Fruit fly (Drosophila melanogaster) whole organism, embryonic: Measurements from ENCODE around the gene nanos.

Source experiments
- ATbp ChIP-seq: fragments of 200-800 bp; sonication (Bioruptor generic); optimal IDR thresholded peaks from 2 replicates; lab custom pipeline; 2017; ENCODE audit warnings: missing biosample characterization, mild to moderate bottlenecking, missing genetic modification characterization, missing genetic modification reagents
- B-H2 ChIP-seq: fragments of 200-800 bp; sonication (Bioruptor generic); optimal IDR thresholded peaks from 2 replicates; lab custom pipeline; 2018; ENCODE audit warnings: missing biosample characterization, mild to moderate bottlenecking, missing genetic modification characterization
- BEAF-32 ChIP-seq: fragments of 200-800 bp; sonication (Bioruptor generic); optimal IDR thresholded peaks from 3 replicates; lab custom pipeline; 2017; ENCODE audit warnings: missing biosample characterization, missing genetic modification characterization, mild to moderate bottlenecking, moderate library complexity, missing genetic modification reagents
- BtbVII ChIP-seq: fragments of 200-800 bp; sonication (Bioruptor generic); optimal IDR thresholded peaks from 3 replicates; lab custom pipeline; 2017; ENCODE audit warnings: missing biosample characterization, mild to moderate bottlenecking, missing genetic modification characterization
- CG10209 ChIP-seq: fragments of 200-800 bp; sonication (Bioruptor generic); optimal IDR thresholded peaks from 3 replicates; lab custom pipeline; 2017; ENCODE audit warnings: missing biosample characterization, mild to moderate bottlenecking, missing genetic modification characterization, missing genetic modification reagents
- CG1024 ChIP-seq: fragments of 200-800 bp; sonication (Bioruptor generic); IDR thresholded peaks from 2 replicates; pipeline ENCODE4 v1.3.6; 2022; ENCODE audit warnings: missing biosample characterization, missing genetic modification characterization
- CG11398 ChIP-seq: fragments of 200-800 bp; sonication (Bioruptor generic); optimal IDR thresholded peaks from 2 replicates; lab custom pipeline; 2016; ENCODE audit warnings: missing biosample characterization, missing genetic modification characterization
- CG12104 ChIP-seq: fragments of 200-800 bp; sonication (Bioruptor generic); optimal IDR thresholded peaks from 3 replicates; lab custom pipeline; 2016; ENCODE audit warnings: missing biosample characterization, missing genetic modification characterization
- CG1233 ChIP-seq: fragments of 200-800 bp; sonication (Bioruptor generic); optimal IDR thresholded peaks from 4 replicates; lab custom pipeline; 2018; ENCODE audit warnings: missing biosample characterization, mild to moderate bottlenecking, missing genetic modification characterization
- CG12769 ChIP-seq: fragments of 200-800 bp; sonication (Bioruptor generic); optimal IDR thresholded peaks from 2 replicates; lab custom pipeline; 2019; ENCODE audit warnings: missing biosample characterization, mild to moderate bottlenecking, missing genetic modification characterization, moderate library complexity
- CG14050 ChIP-seq: fragments of 200-800 bp; sonication (Bioruptor generic); IDR thresholded peaks from 3 replicates; pipeline ENCODE4 v1.3.6; 2022; ENCODE audit warnings: missing biosample characterization, missing genetic modification characterization
- CG1647 ChIP-seq: fragments of 200-800 bp; sonication (Bioruptor generic); optimal IDR thresholded peaks from 3 replicates; lab custom pipeline; 2016; ENCODE audit warnings: missing biosample characterization, missing genetic modification characterization
- CG17361 ChIP-seq: fragments of 200-800 bp; sonication (Bioruptor generic); IDR thresholded peaks from 3 replicates; pipeline ENCODE4 v1.3.6; 2022; ENCODE audit warnings: missing biosample characterization, missing genetic modification characterization
- CG17912 ChIP-seq: fragments of 200-800 bp; sonication (Bioruptor generic); optimal IDR thresholded peaks from 2 replicates; lab custom pipeline; 2018; ENCODE audit warnings: missing biosample characterization, mild to moderate bottlenecking, missing genetic modification characterization
- CG1832 ChIP-seq: fragments of 200-800 bp; sonication (Bioruptor generic); optimal IDR thresholded peaks from 2 replicates; lab custom pipeline; 2017; ENCODE audit warnings: missing biosample characterization, mild to moderate bottlenecking, missing genetic modification characterization, inconsistent platforms
- CG2678 ChIP-seq: fragments of 200-800 bp; sonication (Bioruptor generic); optimal IDR thresholded peaks from 3 replicates; lab custom pipeline; 2019; ENCODE audit warnings: missing biosample characterization, mild to moderate bottlenecking, missing genetic modification characterization, moderate library complexity
- CG30020 ChIP-seq: fragments of 200-800 bp; optimal IDR thresholded peaks from 2 replicates; lab custom pipeline; 2019; ENCODE audit warnings: missing biosample characterization, mild to moderate bottlenecking, missing genetic modification characterization, moderate library complexity
- CG3726 ChIP-seq: fragments of 200-800 bp; sonication (Bioruptor generic); IDR thresholded peaks from 3 replicates; pipeline ENCODE4, ENCODE4 v1.3.6; 2022; ENCODE audit warnings: missing biosample characterization, missing genetic modification characterization
- CG5953 ChIP-seq: fragments of 200-800 bp; sonication (Bioruptor generic); IDR thresholded peaks from 2 replicates; pipeline ENCODE4 v1.3.6; 2022; ENCODE audit warnings: missing biosample characterization, missing genetic modification characterization
- CG7372 ChIP-seq: fragments of 200-800 bp; sonication (Bioruptor generic); IDR thresholded peaks from 2 replicates; pipeline ENCODE4 v1.3.6; 2022; ENCODE audit warnings: missing biosample characterization, missing genetic modification characterization
- CG8290 ChIP-seq, 3 experiments: fragments of 200-800 bp; sonication (Bioruptor generic); optimal IDR thresholded peaks; 2 replicates each; lab custom pipeline; 2016 to 2019; ENCODE audit warnings: missing biosample characterization in 3 of 3, missing genetic modification characterization in 3 of 3, mild to moderate bottlenecking in 2 of 3, moderate library complexity in 1 of 3
- CG8388 ChIP-seq: fragments of 200-800 bp; sonication (Bioruptor generic); optimal IDR thresholded peaks from 2 replicates; lab custom pipeline; 2019; ENCODE audit warnings: missing biosample characterization, mild to moderate bottlenecking, missing genetic modification characterization, moderate library complexity
- CG9932 ChIP-seq: fragments of 200-800 bp; sonication (Bioruptor generic); IDR thresholded peaks from 2 replicates; pipeline ENCODE4 v1.3.6; 2022; ENCODE audit warnings: missing biosample characterization, missing genetic modification characterization
- Doc2 ChIP-seq: fragments of 200-800 bp; sonication (Bioruptor generic); IDR thresholded peaks from 2 replicates; pipeline ENCODE4 v1.3.6; 2022; ENCODE audit warnings: missing biosample characterization, missing genetic modification characterization
- Dref ChIP-seq: fragments of 200-800 bp; sonication (Bioruptor generic); IDR thresholded peaks from 2 replicates; pipeline ENCODE4 v1.3.6; 2022; ENCODE audit warnings: missing biosample characterization, missing genetic modification characterization
- ERR ChIP-seq: fragments of 200-800 bp; sonication (Bioruptor generic); optimal IDR thresholded peaks from 2 replicates; lab custom pipeline; 2016; ENCODE audit warnings: missing biosample characterization, missing genetic modification characterization
- Fer2 ChIP-seq: fragments of 200-800 bp; sonication (Bioruptor generic); optimal IDR thresholded peaks from 2 replicates; lab custom pipeline; 2018; ENCODE audit warnings: missing biosample characterization, mild to moderate bottlenecking, missing genetic modification characterization, moderate library complexity
- Gsc ChIP-seq: fragments of 200-800 bp; sonication (Bioruptor generic); IDR thresholded peaks from 2 replicates; pipeline ENCODE4 v1.3.6; 2022; ENCODE audit warnings: missing biosample characterization, missing genetic modification characterization
- HLHmδ ChIP-seq: fragments of 200-800 bp; sonication (Bioruptor generic); optimal IDR thresholded peaks from 2 replicates; lab custom pipeline; 2018; ENCODE audit warnings: missing biosample characterization, mild to moderate bottlenecking, missing genetic modification characterization, moderate library complexity
- Hr51 ChIP-seq, 2 experiments: fragments of 200-800 bp; sonication (Bioruptor generic); optimal IDR thresholded peaks; 2 replicates in 1 of 2; 3 replicates in 1 of 2; lab custom pipeline; 2016 to 2018; ENCODE audit warnings: missing biosample characterization in 2 of 2, missing genetic modification characterization in 2 of 2, mild to moderate bottlenecking in 1 of 2, moderate library complexity in 1 of 2
- Kr ChIP-seq: fragments of 200-800 bp; sonication (Bioruptor generic); optimal IDR thresholded peaks from 2 replicates; lab custom pipeline; 2017; ENCODE audit warnings: missing biosample characterization, mild to moderate bottlenecking, missing genetic modification characterization
- NFAT ChIP-seq: fragments of 200-800 bp; sonication (Bioruptor generic); IDR thresholded peaks from 2 replicates; pipeline ENCODE4 v1.3.6; 2022; ENCODE audit warnings: missing biosample characterization, missing genetic modification characterization
- Neu2 ChIP-seq: fragments of 200-800 bp; sonication (Bioruptor generic); optimal IDR thresholded peaks from 3 replicates; lab custom pipeline; 2016; ENCODE audit warnings: missing biosample characterization, missing genetic modification characterization, borderline replicate concordance
- Nf-YC ChIP-seq: fragments of 200-800 bp; optimal IDR thresholded peaks from 3 replicates; lab custom pipeline; 2019; ENCODE audit warnings: missing biosample characterization, mild to moderate bottlenecking, missing genetic modification characterization, moderate library complexity
- Sin3A ChIP-seq: fragments of >200 bp; optimal IDR thresholded peaks from 2 replicates; lab custom pipeline; 2018
- Sox100B ChIP-seq: fragments of 200-800 bp; sonication (Bioruptor generic); optimal IDR thresholded peaks from 3 replicates; lab custom pipeline; 2018; ENCODE audit warnings: missing biosample characterization, mild to moderate bottlenecking, missing genetic modification characterization
- ato ChIP-seq: fragments of 200-800 bp; sonication (Bioruptor generic); IDR thresholded peaks from 2 replicates; pipeline ENCODE4 v1.3.6; 2022; ENCODE audit warnings: missing biosample characterization, missing genetic modification characterization; ENCODE audit not compliant: partially characterized antibody
- caup ChIP-seq: fragments of 200-800 bp; sonication (Bioruptor generic); optimal IDR thresholded peaks from 3 replicates; lab custom pipeline; 2017; ENCODE audit warnings: missing biosample characterization, mild to moderate bottlenecking, missing genetic modification characterization, moderate library complexity; ENCODE audit not compliant: severe bottlenecking
- cwo ChIP-seq: fragments of 200-800 bp; sonication (Bioruptor generic); optimal IDR thresholded peaks from 3 replicates; lab custom pipeline; 2017; ENCODE audit warnings: missing biosample characterization, missing genetic modification characterization, mild to moderate bottlenecking, moderate library complexity, missing genetic modification reagents
- danr ChIP-seq: fragments of 200-800 bp; sonication (Bioruptor generic); IDR thresholded peaks from 2 replicates; pipeline ENCODE4 v1.3.6; 2022; ENCODE audit warnings: missing biosample characterization, missing genetic modification characterization
- dmrt99B ChIP-seq: fragments of 200-800 bp; sonication (Bioruptor generic); optimal IDR thresholded peaks from 2 replicates; lab custom pipeline; 2018; ENCODE audit warnings: missing biosample characterization, mild to moderate bottlenecking, missing genetic modification characterization, moderate library complexity
- fd3F ChIP-seq: fragments of 200-800 bp; sonication (Bioruptor generic); optimal IDR thresholded peaks from 2 replicates; lab custom pipeline; 2018; ENCODE audit warnings: missing biosample characterization, mild to moderate bottlenecking, missing genetic modification characterization, moderate library complexity
- her ChIP-seq: fragments of 200-800 bp; sonication (Bioruptor generic); optimal IDR thresholded peaks from 2 replicates; lab custom pipeline; 2016; ENCODE audit warnings: missing biosample characterization, missing genetic modification characterization
- lov ChIP-seq, 2 experiments: fragments of 200-800 bp in 1 of 2; fragments of >200 bp in 1 of 2; sonication (Bioruptor generic) in 1 of 2; IDR thresholded peaks in 1 of 2; optimal IDR thresholded peaks in 1 of 2; 2 replicates in 1 of 2; 3 replicates in 1 of 2; pipeline versions ENCODE4 v1.3.6 to Lab custom; 2017 to 2022; ENCODE audit warnings: missing biosample characterization in 1 of 2, missing genetic modification characterization in 1 of 2
- mld ChIP-seq: fragments of 200-800 bp; sonication (Bioruptor generic); IDR thresholded peaks from 3 replicates; pipeline ENCODE4 v1.3.6; 2022; ENCODE audit warnings: missing biosample characterization, missing genetic modification characterization; ENCODE audit not compliant: partially characterized antibody
- nerfin-1 ChIP-seq: fragments of 200-800 bp; sonication (Bioruptor generic); optimal IDR thresholded peaks from 3 replicates; lab custom pipeline; 2019; ENCODE audit warnings: missing biosample characterization, mild to moderate bottlenecking, missing genetic modification characterization, moderate library complexity
- sna ChIP-seq: fragments of 200-800 bp; sonication (Bioruptor generic); IDR thresholded peaks from 2 replicates; pipeline ENCODE4 v1.3.6; 2022; ENCODE audit warnings: missing biosample characterization, missing genetic modification characterization; ENCODE audit not compliant: partially characterized antibody
- stwl ChIP-seq: fragments of 200-800 bp; sonication (Bioruptor generic); optimal IDR thresholded peaks from 3 replicates; lab custom pipeline; 2018; ENCODE audit warnings: missing biosample characterization, mild to moderate bottlenecking, missing genetic modification characterization, moderate library complexity

Gene nanos

dm6 chr3R:19118505-19119138 lies 38.4 kb upstream of the nanos start (continued):
- TF ChIP-seq CG1233: no peak
- TF ChIP-seq CG10209: no peak
- TF ChIP-seq Hr51 (GFP tag; optimal IDR thresholded peaks at IDR 0.05; lab: Kevin White, UChicago): no peak
- no peak for TF ChIP-seq CG12104 (GFP tag; lab: Kevin White, UChicago)
- no peak for TF ChIP-seq her (GFP tag; lab: Kevin White, UChicago)
- no peak for TF ChIP-seq caup (GFP tag; lab: Kevin White, UChicago)
- TF ChIP-seq HLHmδ (GFP tag; lab: Kevin White, UChicago): no peak
- no peak for TF ChIP-seq CG9932 (GFP tag; lab: Robert Waterston, UW)
- no peak for TF ChIP-seq CG1832 (GFP tag; lab: Kevin White, UChicago)
- no peak for TF ChIP-seq lov (optimal IDR thresholded peaks at IDR 0.05; lab: Kevin White, UChicago)
- 0 out of 3 replicates have a peak, but pooled peaks have one; percentile 46 for TF ChIP-seq lov (GFP tag; IDR thresholded peaks at IDR 0.05; lab: Robert Waterston, UW)
- TF ChIP-seq CG5953 (GFP tag; lab: Robert Waterston, UW): no peak; the same call in 1 of the 2 replicates
- TF ChIP-seq BEAF-32 (GFP tag; lab: Kevin White, UChicago): no peak
- TF ChIP-seq Nf-YC (tag; lab: Kevin White, UChicago): no peak
- no peak for TF ChIP-seq CG30020 (tag; lab: Kevin White, UChicago)
- TF ChIP-seq dmrt99B: peak; percentile 43
- no peak for TF ChIP-seq fd3F (GFP tag; lab: Kevin White, UChicago)
- no peak for TF ChIP-seq CG7372
- no peak for TF ChIP-seq Sox100B (GFP tag; lab: Kevin White, UChicago)
- no peak for TF ChIP-seq CG2678 (tag; lab: Kevin White, UChicago)
- peak; percentile 21; the same call in 1 of the 3 replicates for TF ChIP-seq CG17361 (GFP tag; lab: Robert Waterston, UW)
- TF ChIP-seq stwl (tag; lab: Kevin White, UChicago): no peak
- no peak for TF ChIP-seq CG12769
- no peak for TF ChIP-seq CG14050
- no peak for TF ChIP-seq Neu2 (GFP tag; lab: Kevin White, UChicago)
- no peak for TF ChIP-seq CG8290 (GFP tag; optimal IDR thresholded peaks at IDR 0.05; lab: Kevin White, UChicago)
- TF ChIP-seq CG8290 (tag; optimal IDR thresholded peaks at IDR 0.05; lab: Kevin White, UChicago): no peak
- TF ChIP-seq Doc2 (GFP tag; lab: Robert Waterston, UW): no peak
- no peak for TF ChIP-seq nerfin-1 (tag; lab: Kevin White, UChicago)
- TF ChIP-seq CG1024 (GFP tag; lab: Robert Waterston, UW): peak; percentile 49; the same call in 1 of the 2 replicates
- no peak for TF ChIP-seq ERR
- no peak for TF ChIP-seq Kr (GFP tag; lab: Kevin White, UChicago)
- TF ChIP-seq sna: no peak
- no peak for TF ChIP-seq Fer2
- TF ChIP-seq ato: no peak
- TF ChIP-seq CG11398 (GFP tag; lab: Kevin White, UChicago): no peak
- TF ChIP-seq BtbVII (GFP tag; lab: Kevin White, UChicago): no peak
- TF ChIP-seq CG1647 (GFP tag; lab: Kevin White, UChicago): peak; percentile 12
- no peak for TF ChIP-seq Sin3A (lab: Kevin White, UChicago)
- TF ChIP-seq Gsc (GFP tag; lab: Robert Waterston, UW): 0 out of 2 replicates have a peak, but pooled peaks have one; percentile 25
- TF ChIP-seq NFAT (GFP tag; lab: Robert Waterston, UW): no peak
- TF ChIP-seq cwo: no peak
- TF ChIP-seq danr (GFP tag; lab: Robert Waterston, UW): no peak
- no peak for TF ChIP-seq B-H2 (GFP tag; lab: Kevin White, UChicago)
- no peak for TF ChIP-seq CG8388 (GFP tag; lab: Kevin White, UChicago)
- no peak for TF ChIP-seq CG17912 (GFP tag; lab: Kevin White, UChicago)
- no peak for TF ChIP-seq Dref (GFP tag; lab: Robert Waterston, UW)
- TF ChIP-seq ATbp (GFP tag; lab: Kevin White, UChicago): peak; percentile 11
- TF ChIP-seq CG3726 (GFP tag; lab: Robert Waterston, UW): no peak
- no peak for TF ChIP-seq mld
